Fruit fly (Drosophila melanogaster) whole organism, embryonic: ENCODE data around the gene lectin-28C.

Experiments used
- Abd-B ChIP-seq: fragments of 200-800 bp; sonication (Bioruptor generic); optimal IDR thresholded peaks from 2 replicates; lab custom pipeline; 2018; ENCODE audit warnings: missing biosample characterization, mild to moderate bottlenecking, missing genetic modification characterization, moderate library complexity
- Ada2b ChIP-seq: fragments of 200-800 bp; sonication (Bioruptor generic); IDR thresholded peaks from 2 replicates; pipeline ENCODE4 v1.3.6; 2022; ENCODE audit warnings: missing biosample characterization, missing genetic modification characterization
- Bdp1 ChIP-seq: fragments of 200-800 bp; sonication (Bioruptor generic); optimal IDR thresholded peaks from 3 replicates; lab custom pipeline; 2016; ENCODE audit warnings: missing biosample characterization, missing genetic modification characterization
- Bgb ChIP-seq: fragments of 200-800 bp; sonication (Bioruptor generic); IDR thresholded peaks from 2 replicates; pipeline ENCODE4 v1.3.6; 2022; ENCODE audit warnings: missing biosample characterization, missing genetic modification characterization; ENCODE audit not compliant: partially characterized antibody
- Blimp-1 ChIP-seq: fragments of 200-800 bp; sonication (Bioruptor generic); optimal IDR thresholded peaks from 3 replicates; lab custom pipeline; 2018; ENCODE audit warnings: missing biosample characterization, missing genetic modification characterization, mild to moderate bottlenecking, moderate library complexity, missing genetic modification reagents
- CG10274 ChIP-seq: fragments of 200-800 bp; sonication (Bioruptor generic); optimal IDR thresholded peaks from 3 replicates; lab custom pipeline; 2017; ENCODE audit warnings: missing biosample characterization, mild to moderate bottlenecking, missing genetic modification characterization
- CG10366 ChIP-seq: fragments of 200-800 bp; sonication (Bioruptor generic); IDR thresholded peaks from 2 replicates; pipeline ENCODE4 v1.3.6; 2022; ENCODE audit warnings: missing biosample characterization, missing genetic modification characterization
- CG10565 ChIP-seq: fragments of 200-800 bp; sonication (Bioruptor generic); optimal IDR thresholded peaks from 3 replicates; lab custom pipeline; 2016; ENCODE audit warnings: missing biosample characterization, mild to moderate bottlenecking, missing genetic modification characterization
- CG10654 ChIP-seq: fragments of 200-800 bp; sonication (Bioruptor generic); optimal IDR thresholded peaks from 2 replicates; lab custom pipeline; 2016; ENCODE audit warnings: missing biosample characterization, missing genetic modification characterization
- CG11695 ChIP-seq: fragments of 200-800 bp; sonication (Bioruptor generic); IDR thresholded peaks from 3 replicates; pipeline ENCODE4 v1.3.6; 2022; ENCODE audit warnings: missing biosample characterization, missing genetic modification characterization
- CG12391 ChIP-seq: fragments of 200-800 bp; sonication (Bioruptor generic); optimal IDR thresholded peaks from 3 replicates; lab custom pipeline; 2018; ENCODE audit warnings: missing biosample characterization, mild to moderate bottlenecking, missing genetic modification characterization, moderate library complexity
- CG12942 ChIP-seq: fragments of 200-800 bp; sonication (Bioruptor generic); optimal IDR thresholded peaks from 3 replicates; lab custom pipeline; 2016; ENCODE audit warnings: missing biosample characterization, missing genetic modification characterization
- CG15269 ChIP-seq: fragments of 200-800 bp; sonication (Bioruptor generic); optimal IDR thresholded peaks from 2 replicates; lab custom pipeline; 2018; ENCODE audit warnings: missing biosample characterization, mild to moderate bottlenecking, missing genetic modification characterization, moderate library complexity
- CG17612 ChIP-seq: fragments of 200-800 bp; sonication (Bioruptor generic); IDR thresholded peaks from 2 replicates; pipeline ENCODE4 v1.3.6; 2022; ENCODE audit warnings: missing biosample characterization, missing genetic modification characterization
- CG2120 ChIP-seq: fragments of 200-800 bp; sonication (Bioruptor generic); optimal IDR thresholded peaks from 3 replicates; lab custom pipeline; 2016; ENCODE audit warnings: missing biosample characterization, missing genetic modification characterization
- CG2129 ChIP-seq: fragments of 200-800 bp; sonication (Bioruptor generic); IDR thresholded peaks from 2 replicates; pipeline ENCODE4 v1.3.6; 2022; ENCODE audit warnings: missing biosample characterization, missing genetic modification characterization; ENCODE audit not compliant: partially characterized antibody
- CG30020 ChIP-seq: fragments of 200-800 bp; optimal IDR thresholded peaks from 2 replicates; lab custom pipeline; 2019; ENCODE audit warnings: missing biosample characterization, mild to moderate bottlenecking, missing genetic modification characterization, moderate library complexity
- CG31365 ChIP-seq: fragments of 200-800 bp; sonication (Bioruptor generic); optimal IDR thresholded peaks from 2 replicates; lab custom pipeline; 2018; ENCODE audit warnings: missing biosample characterization, mild to moderate bottlenecking, missing genetic modification characterization
- CG31441 ChIP-seq: fragments of 200-800 bp; sonication (Bioruptor generic); IDR thresholded peaks from 2 replicates; pipeline ENCODE4 v1.3.6; 2022; ENCODE audit warnings: missing biosample characterization, missing genetic modification characterization
- CG34224 ChIP-seq: fragments of 200-800 bp; sonication (Bioruptor generic); IDR thresholded peaks from 3 replicates; pipeline ENCODE4 v1.3.6; 2022; ENCODE audit warnings: missing biosample characterization, missing genetic modification characterization; ENCODE audit not compliant: partially characterized antibody
- CG4617 ChIP-seq: fragments of 200-800 bp; sonication (Bioruptor generic); optimal IDR thresholded peaks from 3 replicates; lab custom pipeline; 2016; ENCODE audit warnings: missing biosample characterization, missing genetic modification characterization, borderline replicate concordance
- CG6854 ChIP-seq: fragments of 200-800 bp; sonication (Bioruptor generic); optimal IDR thresholded peaks from 3 replicates; lab custom pipeline; 2017; ENCODE audit warnings: missing biosample characterization, mild to moderate bottlenecking, missing genetic modification characterization
- CG7839 ChIP-seq: fragments of 200-800 bp; sonication (Bioruptor generic); optimal IDR thresholded peaks from 3 replicates; lab custom pipeline; 2018; ENCODE audit warnings: missing biosample characterization, mild to moderate bottlenecking, missing genetic modification characterization, moderate library complexity
- CG9215 ChIP-seq: fragments of 200-800 bp; sonication (Bioruptor generic); IDR thresholded peaks from 2 replicates; pipeline ENCODE4 v1.3.6; 2022; ENCODE audit warnings: missing biosample characterization, missing genetic modification characterization
- Camta ChIP-seq: fragments of 200-800 bp; sonication (Bioruptor generic); optimal IDR thresholded peaks from 2 replicates; lab custom pipeline; 2016; ENCODE audit warnings: missing biosample characterization, missing genetic modification characterization
- Dek ChIP-seq: fragments of 200-800 bp; sonication (Bioruptor generic); optimal IDR thresholded peaks from 3 replicates; lab custom pipeline; 2019; ENCODE audit warnings: missing biosample characterization, mild to moderate bottlenecking, missing genetic modification characterization, moderate library complexity
- Drgx ChIP-seq: fragments of 200-800 bp; sonication (Bioruptor generic); IDR thresholded peaks from 2 replicates; pipeline ENCODE4 v1.3.6; 2022; ENCODE audit warnings: missing biosample characterization, missing genetic modification characterization
- Hr51 ChIP-seq, 2 experiments: fragments of 200-800 bp; sonication (Bioruptor generic); optimal IDR thresholded peaks; 2 replicates in 1 of 2; 3 replicates in 1 of 2; lab custom pipeline; 2016 to 2018; ENCODE audit warnings: missing biosample characterization in 2 of 2, missing genetic modification characterization in 2 of 2, mild to moderate bottlenecking in 1 of 2, moderate library complexity in 1 of 2
- Hr78 ChIP-seq, 2 experiments: fragments of 200-800 bp in 1 of 2; fragments of >200 bp in 1 of 2; sonication (Bioruptor generic) in 1 of 2; optimal IDR thresholded peaks; 2 replicates each; lab custom pipeline; 2017 to 2019; ENCODE audit warnings: missing biosample characterization in 2 of 2, missing genetic modification characterization in 2 of 2, mild to moderate bottlenecking in 1 of 2, moderate library complexity in 1 of 2
- MTF-1 ChIP-seq: fragments of 200-800 bp; sonication (Bioruptor generic); optimal IDR thresholded peaks from 2 replicates; lab custom pipeline; 2018; ENCODE audit warnings: missing biosample characterization, mild to moderate bottlenecking, missing genetic modification characterization, borderline replicate concordance
- Med ChIP-seq: fragments of 200-800 bp; sonication (Bioruptor generic); peaks from one replicate; lab custom pipeline; 2016; ENCODE audit warnings: missing biosample characterization, missing genetic modification characterization, mild to moderate bottlenecking, inconsistent platforms, moderate library complexity
- Mes4 ChIP-seq: fragments of 200-800 bp; sonication (Bioruptor generic); optimal IDR thresholded peaks from 2 replicates; lab custom pipeline; 2016; ENCODE audit warnings: missing biosample characterization, missing genetic modification characterization
- Trl ChIP-seq, 3 experiments: fragments of >200 bp in 2 of 3; fragments of 200-800 bp in 1 of 3; sonication (Bioruptor generic) in 1 of 3; optimal IDR thresholded peaks; 2 replicates in 1 of 3; 3 replicates in 2 of 3; lab custom pipeline; 2016 to 2017; ENCODE audit warnings: missing biosample characterization in 1 of 3, missing genetic modification characterization in 1 of 3
- YL-1 ChIP-seq: fragments of 200-800 bp; sonication (Bioruptor generic); optimal IDR thresholded peaks from 3 replicates; lab custom pipeline; 2017; ENCODE audit warnings: missing biosample characterization, mild to moderate bottlenecking, missing genetic modification characterization
- bbx ChIP-seq: fragments of 200-800 bp; sonication (Bioruptor generic); IDR thresholded peaks from 2 replicates; pipeline ENCODE4 v1.3.6; 2022; ENCODE audit warnings: missing biosample characterization, missing genetic modification characterization; ENCODE audit not compliant: partially characterized antibody
- crol ChIP-seq: fragments of 200-800 bp; sonication (Bioruptor generic); IDR thresholded peaks from 2 replicates; pipeline ENCODE4 v1.3.6; 2022; ENCODE audit warnings: missing biosample characterization, missing genetic modification characterization
- dimm ChIP-seq: fragments of 200-800 bp; sonication (Bioruptor generic); IDR thresholded peaks from 2 replicates; pipeline ENCODE4 v1.3.6; 2022; ENCODE audit warnings: missing biosample characterization, missing genetic modification characterization
- dpn ChIP-seq, 2 experiments: fragments of 200-800 bp; sonication (Bioruptor generic); optimal IDR thresholded peaks; 3 replicates each; lab custom pipeline; 2016; ENCODE audit warnings: missing biosample characterization in 2 of 2, missing genetic modification characterization in 2 of 2
- gce ChIP-seq: fragments of 200-800 bp; sonication (Bioruptor generic); IDR thresholded peaks from 3 replicates; pipeline ENCODE4 v1.3.6; 2022; ENCODE audit warnings: missing biosample characterization, missing genetic modification characterization
- jing ChIP-seq: fragments of 200-800 bp; sonication (Bioruptor generic); optimal IDR thresholded peaks from 2 replicates; lab custom pipeline; 2018; ENCODE audit warnings: missing biosample characterization, mild to moderate bottlenecking, missing genetic modification characterization
- kni ChIP-seq: fragments of 200-800 bp; sonication (Bioruptor generic); optimal IDR thresholded peaks from 3 replicates; lab custom pipeline; 2017; ENCODE audit warnings: mild to moderate bottlenecking, missing biosample characterization, missing genetic modification reagents, missing genetic modification characterization
- nom ChIP-seq: fragments of 200-800 bp; sonication (Bioruptor generic); optimal IDR thresholded peaks from 2 replicates; lab custom pipeline; 2017; ENCODE audit warnings: missing biosample characterization, missing genetic modification characterization, mild to moderate bottlenecking, moderate library complexity, missing genetic modification reagents
- oc ChIP-seq: fragments of 200-800 bp; sonication (Bioruptor generic); optimal IDR thresholded peaks from 2 replicates; lab custom pipeline; 2018; ENCODE audit warnings: missing biosample characterization, mild to moderate bottlenecking, missing genetic modification characterization, moderate library complexity
- pan ChIP-seq, 4 experiments: fragments of >200 bp in 3 of 4; fragments of 200-800 bp in 1 of 4; sonication (Bioruptor generic) in 1 of 4; optimal IDR thresholded peaks in 3 of 4; IDR thresholded peaks in 1 of 4; 2 replicates each; pipeline versions ENCODE4 v1.3.6 to Lab custom; 2017 to 2022; ENCODE audit warnings: missing biosample characterization in 2 of 4, missing genetic modification characterization in 2 of 4, mixed read lengths in 1 of 4
- phol ChIP-seq: fragments of 200-800 bp; sonication (Bioruptor generic); optimal IDR thresholded peaks from 3 replicates; lab custom pipeline; 2018; ENCODE audit warnings: missing biosample characterization, mild to moderate bottlenecking, missing genetic modification characterization, moderate library complexity
- scrt ChIP-seq: fragments of 200-800 bp; sonication (Bioruptor generic); optimal IDR thresholded peaks from 2 replicates; lab custom pipeline; 2018; ENCODE audit warnings: missing biosample characterization, mild to moderate bottlenecking, missing genetic modification characterization, moderate library complexity
- sens ChIP-seq: fragments of 200-800 bp; sonication (Bioruptor generic); peaks from one replicate; lab custom pipeline; 2016; ENCODE audit warnings: missing biosample characterization, missing genetic modification characterization
- stc ChIP-seq: fragments of 200-800 bp; sonication (Bioruptor generic); IDR thresholded peaks from 2 replicates; pipeline ENCODE4 v1.3.6; 2022; ENCODE audit warnings: missing biosample characterization, missing genetic modification characterization
- zen2 ChIP-seq: fragments of 200-800 bp; sonication (Bioruptor generic); IDR thresholded peaks from 3 replicates; pipeline ENCODE4 v1.3.6; 2022; ENCODE audit warnings: missing biosample characterization, missing genetic modification characterization; ENCODE audit not compliant: partially characterized antibody

Gene lectin-28C

dm6 chr2L:7880458-7880857 lies 23.6 kb downstream of the lectin-28C start (continued):
- TF ChIP-seq dpn (GFP tag; optimal IDR thresholded peaks at IDR 0.05; lab: Kevin White, UChicago) (no peak), CG10274 (no peak), phol (tag; lab: Kevin White, UChicago) (no peak), CG34224 (peak; percentile 19; the same call in 1 of the 3 replicates), Hr51 (GFP tag; optimal IDR thresholded peaks at IDR 0.05; lab: Kevin White, UChicago) (no peak), CG10654 (GFP tag; lab: Kevin White, UChicago) (no peak), CG12942 (GFP tag; lab: Kevin White, UChicago) (no peak), nom (GFP tag; lab: Kevin White, UChicago) (peak; percentile 69), crol (GFP tag; lab: Robert Waterston, UW) (0 out of 2 replicates have a peak, but pooled peaks have one; percentile 17), dimm (GFP tag; lab: Robert Waterston, UW) (no peak), CG2129 (GFP tag; lab: Robert Waterston, UW) (no peak), Mes4 (GFP tag; lab: Kevin White, UChicago) (no peak), CG4617 (no peak), Abd-B (GFP tag; lab: Kevin White, UChicago) (no peak), CG2120 (GFP tag; lab: Kevin White, UChicago) (no peak), CG6854 (GFP tag; lab: Kevin White, UChicago) (no peak), CG10366 (GFP tag; lab: Robert Waterston, UW) (no peak), pan (optimal IDR thresholded peaks at IDR 0.05; lab: Kevin White, UChicago) (no peak), pan (GFP tag; optimal IDR thresholded peaks at IDR 0.05 in 1 of 2, IDR thresholded peaks at IDR 0.05 in 1 of 2) (no peak), Blimp-1 (GFP tag; lab: Kevin White, UChicago) (peak; percentile 98), CG9215 (no peak), bbx (GFP tag; lab: Robert Waterston, UW) (no peak), sens (GFP tag; lab: Kevin White, UChicago) (no peak), Hr78 (GFP tag; optimal IDR thresholded peaks at IDR 0.05; lab: Kevin White, UChicago) (peak in 1 of 2 experiments; percentile 36), Ada2b (GFP tag; lab: Robert Waterston, UW) (no peak), Camta (no peak), Bdp1 (GFP tag; lab: Kevin White, UChicago) (no peak), CG17612 (GFP tag; lab: Robert Waterston, UW) (no peak), CG7839 (tag; lab: Kevin White, UChicago) (no peak), CG15269 (tag; lab: Kevin White, UChicago) (no peak), CG10565 (GFP tag; lab: Kevin White, UChicago) (no peak), oc (tag; lab: Kevin White, UChicago) (peak; percentile 47), zen2 (GFP tag; lab: Robert Waterston, UW) (no peak), CG30020 (tag; lab: Kevin White, UChicago) (no peak), scrt (GFP tag; lab: Kevin White, UChicago) (no peak), jing (GFP tag; lab: Kevin White, UChicago) (no peak), Med (GFP tag; lab: Kevin White, UChicago) (peak; percentile 10), kni (peak; percentile 1), CG11695 (GFP tag; lab: Robert Waterston, UW) (no peak), MTF-1 (no peak), gce (GFP tag; lab: Robert Waterston, UW) (no peak), Bgb (no peak), Dek (no peak), CG12391 (tag; lab: Kevin White, UChicago) (no peak), Drgx (GFP tag; lab: Robert Waterston, UW) (no peak), YL-1 (GFP tag; lab: Kevin White, UChicago) (no peak), CG31441 (GFP tag; lab: Robert Waterston, UW) (no peak), Trl (optimal IDR thresholded peaks at IDR 0.05; lab: Kevin White, UChicago) (peak; percentile 42 to 51), Trl (GFP tag; optimal IDR thresholded peaks at IDR 0.05; lab: Kevin White, UChicago) (no peak), CG31365 (no peak), stc (GFP tag; lab: Robert Waterston, UW) (no peak)
